Fruit fly (Drosophila melanogaster) whole organism, embryonic: ENCODE data around the gene Klp68D.

ENCODE experiments used
- Atf6 ChIP-seq: fragments of 200-800 bp; sonication (Bioruptor generic); IDR thresholded peaks from 2 replicates; pipeline ENCODE4 v1.3.6; 2022; ENCODE audit warnings: missing biosample characterization, missing genetic modification characterization
- BEAF-32 ChIP-seq: fragments of 200-800 bp; sonication (Bioruptor generic); optimal IDR thresholded peaks from 3 replicates; lab custom pipeline; 2017; ENCODE audit warnings: missing biosample characterization, missing genetic modification characterization, mild to moderate bottlenecking, moderate library complexity, missing genetic modification reagents
- Blimp-1 ChIP-seq: fragments of 200-800 bp; sonication (Bioruptor generic); optimal IDR thresholded peaks from 3 replicates; lab custom pipeline; 2018; ENCODE audit warnings: missing biosample characterization, missing genetic modification characterization, mild to moderate bottlenecking, moderate library complexity, missing genetic modification reagents
- CG13287 ChIP-seq: fragments of 200-800 bp; sonication (Bioruptor generic); IDR thresholded peaks from 2 replicates; pipeline ENCODE4 v1.3.6; 2022; ENCODE audit warnings: missing biosample characterization, missing genetic modification characterization; ENCODE audit not compliant: partially characterized antibody
- CG14710 ChIP-seq: fragments of 200-800 bp; sonication (Bioruptor generic); optimal IDR thresholded peaks from 3 replicates; lab custom pipeline; 2019; ENCODE audit warnings: missing biosample characterization, mild to moderate bottlenecking, missing genetic modification characterization, moderate library complexity
- CG14860 ChIP-seq: fragments of 200-800 bp; sonication (Bioruptor generic); IDR thresholded peaks from 3 replicates; pipeline ENCODE4 v1.3.6; 2022; ENCODE audit warnings: missing biosample characterization, missing genetic modification characterization; ENCODE audit not compliant: partially characterized antibody
- CG16813 ChIP-seq: fragments of 200-800 bp; sonication (Bioruptor generic); IDR thresholded peaks from 3 replicates; pipeline ENCODE4 v1.3.6; 2022; ENCODE audit warnings: missing biosample characterization, missing genetic modification characterization; ENCODE audit not compliant: partially characterized antibody
- CG18599 ChIP-seq: fragments of 200-800 bp; sonication (Bioruptor generic); optimal IDR thresholded peaks from 3 replicates; lab custom pipeline; 2017; ENCODE audit warnings: missing biosample characterization, missing genetic modification characterization, mild to moderate bottlenecking, moderate library complexity, missing genetic modification reagents
- CG3838 ChIP-seq: fragments of 200-800 bp; sonication (Bioruptor generic); optimal IDR thresholded peaks from 3 replicates; lab custom pipeline; 2016; ENCODE audit warnings: missing biosample characterization, missing genetic modification characterization
- CG4617 ChIP-seq: fragments of 200-800 bp; sonication (Bioruptor generic); optimal IDR thresholded peaks from 3 replicates; lab custom pipeline; 2016; ENCODE audit warnings: missing biosample characterization, missing genetic modification characterization, borderline replicate concordance
- CG6791 ChIP-seq: fragments of 200-800 bp; sonication (Bioruptor generic); IDR thresholded peaks from 3 replicates; pipeline ENCODE4 v1.3.6; 2022; ENCODE audit warnings: missing biosample characterization, missing genetic modification characterization; ENCODE audit not compliant: partially characterized antibody
- CG6813 ChIP-seq: fragments of 200-800 bp; sonication (Bioruptor generic); optimal IDR thresholded peaks from 2 replicates; lab custom pipeline; 2017; ENCODE audit warnings: missing biosample characterization, missing genetic modification characterization, mild to moderate bottlenecking, moderate library complexity, missing genetic modification reagents
- CG8944 ChIP-seq: fragments of 200-800 bp; sonication (Bioruptor generic); optimal IDR thresholded peaks from 3 replicates; lab custom pipeline; 2016; ENCODE audit warnings: missing biosample characterization, missing genetic modification characterization
- CG9797 ChIP-seq: fragments of 200-800 bp; sonication (Bioruptor generic); optimal IDR thresholded peaks from 3 replicates; lab custom pipeline; 2018; ENCODE audit warnings: missing biosample characterization, mild to moderate bottlenecking, missing genetic modification characterization
- D19B ChIP-seq: fragments of 200-800 bp; sonication (Bioruptor generic); optimal IDR thresholded peaks from 2 replicates; lab custom pipeline; 2017; ENCODE audit warnings: missing biosample characterization, mild to moderate bottlenecking, missing genetic modification characterization
- Dp ChIP-seq: fragments of 200-800 bp; sonication (Bioruptor generic); optimal IDR thresholded peaks from 2 replicates; lab custom pipeline; 2018; ENCODE audit warnings: missing biosample characterization, mild to moderate bottlenecking, missing genetic modification characterization, moderate library complexity
- E2f2 ChIP-seq: fragments of 200-800 bp; sonication (Bioruptor generic); IDR thresholded peaks from 2 replicates; pipeline ENCODE4 v1.3.6; 2022; ENCODE audit warnings: missing biosample characterization, missing genetic modification characterization
- Ets65A ChIP-seq: fragments of 200-800 bp; sonication (Bioruptor generic); peaks from one replicate; lab custom pipeline; 2016; ENCODE audit warnings: missing biosample characterization, missing genetic modification characterization
- Hr3 ChIP-seq: fragments of 200-800 bp; sonication (Bioruptor generic); optimal IDR thresholded peaks from 3 replicates; lab custom pipeline; 2016; ENCODE audit warnings: missing biosample characterization, missing genetic modification characterization
- MBD-R2 ChIP-seq: fragments of 200-800 bp; sonication (Bioruptor generic); IDR thresholded peaks from 2 replicates; pipeline ENCODE4 v1.3.6; 2022; ENCODE audit warnings: missing biosample characterization, missing genetic modification characterization
- MESR4 ChIP-seq: fragments of 200-800 bp; sonication (Bioruptor generic); optimal IDR thresholded peaks from 2 replicates; lab custom pipeline; 2018; ENCODE audit warnings: missing biosample characterization, mild to moderate bottlenecking, missing genetic modification characterization, moderate library complexity
- Mad ChIP-seq: fragments of 200-800 bp; sonication (Bioruptor generic); optimal IDR thresholded peaks from 2 replicates; lab custom pipeline; 2016; ENCODE audit warnings: missing biosample characterization, missing genetic modification characterization
- Max ChIP-seq: fragments of 200-800 bp; sonication (Bioruptor generic); optimal IDR thresholded peaks from 2 replicates; lab custom pipeline; 2016; ENCODE audit warnings: missing biosample characterization, mild to moderate bottlenecking, missing genetic modification characterization
- Med ChIP-seq: fragments of 200-800 bp; sonication (Bioruptor generic); peaks from one replicate; lab custom pipeline; 2016; ENCODE audit warnings: missing biosample characterization, missing genetic modification characterization, mild to moderate bottlenecking, inconsistent platforms, moderate library complexity
- Meics ChIP-seq: fragments of 200-800 bp; sonication (Bioruptor generic); optimal IDR thresholded peaks from 2 replicates; lab custom pipeline; 2017; ENCODE audit warnings: missing biosample characterization, mild to moderate bottlenecking, missing genetic modification characterization
- NfI ChIP-seq: fragments of 200-800 bp; sonication (Bioruptor generic); optimal IDR thresholded peaks from 3 replicates; lab custom pipeline; 2018; ENCODE audit warnings: missing biosample characterization, mild to moderate bottlenecking, missing genetic modification characterization, moderate library complexity
- Rfx ChIP-seq: fragments of 200-800 bp; sonication (Bioruptor generic); IDR thresholded peaks from 2 replicates; pipeline ENCODE4 v1.3.6; 2022; ENCODE audit warnings: missing biosample characterization, missing genetic modification characterization
- Scr ChIP-seq: fragments of 200-800 bp; sonication (Bioruptor generic); IDR thresholded peaks from 2 replicates; pipeline ENCODE4 v1.3.6; 2022; ENCODE audit warnings: missing biosample characterization, missing genetic modification characterization; ENCODE audit not compliant: partially characterized antibody
- Six4 ChIP-seq: fragments of 200-800 bp; sonication (Bioruptor generic); optimal IDR thresholded peaks from 2 replicates; lab custom pipeline; 2016; ENCODE audit warnings: missing biosample characterization, missing genetic modification characterization
- ab ChIP-seq: fragments of 200-800 bp; sonication (Bioruptor generic); optimal IDR thresholded peaks from 2 replicates; lab custom pipeline; 2016; ENCODE audit warnings: missing biosample characterization, missing genetic modification characterization
- ara ChIP-seq: fragments of 200-800 bp; sonication (Bioruptor generic); IDR thresholded peaks from 2 replicates; pipeline ENCODE4 v1.3.6; 2022; ENCODE audit warnings: missing biosample characterization, missing genetic modification characterization
- crp ChIP-seq, 2 experiments: fragments of 200-800 bp; sonication (Bioruptor generic); optimal IDR thresholded peaks; 2 replicates in 1 of 2; 3 replicates in 1 of 2; lab custom pipeline; 2017; ENCODE audit warnings: missing biosample characterization in 2 of 2, missing genetic modification characterization in 2 of 2, mild to moderate bottlenecking in 1 of 2, moderate library complexity in 1 of 2
- gfzf ChIP-seq: fragments of 200-800 bp; sonication (Bioruptor generic); optimal IDR thresholded peaks from 2 replicates; lab custom pipeline; 2016; ENCODE audit warnings: missing biosample characterization, mild to moderate bottlenecking, missing genetic modification characterization, moderate library complexity
- insv ChIP-seq, 2 experiments: fragments of 200-800 bp; sonication (Bioruptor generic); optimal IDR thresholded peaks; 3 replicates each; lab custom pipeline; 2016 to 2018; ENCODE audit warnings: missing biosample characterization in 2 of 2, missing genetic modification characterization in 2 of 2
- inv ChIP-seq: fragments of 200-800 bp; sonication (Bioruptor generic); IDR thresholded peaks from 2 replicates; pipeline ENCODE4 v1.3.6; 2022; ENCODE audit warnings: missing biosample characterization, missing genetic modification characterization; ENCODE audit not compliant: partially characterized antibody
- lov ChIP-seq, 2 experiments: fragments of 200-800 bp in 1 of 2; fragments of >200 bp in 1 of 2; sonication (Bioruptor generic) in 1 of 2; IDR thresholded peaks in 1 of 2; optimal IDR thresholded peaks in 1 of 2; 2 replicates in 1 of 2; 3 replicates in 1 of 2; pipeline versions ENCODE4 v1.3.6 to Lab custom; 2017 to 2022; ENCODE audit warnings: missing biosample characterization in 1 of 2, missing genetic modification characterization in 1 of 2
- pfk ChIP-seq: fragments of 200-800 bp; sonication (Bioruptor generic); optimal IDR thresholded peaks from 2 replicates; lab custom pipeline; 2018; ENCODE audit warnings: missing biosample characterization, mild to moderate bottlenecking, missing genetic modification characterization, moderate library complexity
- pzg ChIP-seq: fragments of 200-800 bp; sonication (Bioruptor generic); optimal IDR thresholded peaks from 3 replicates; lab custom pipeline; 2018; ENCODE audit warnings: missing biosample characterization, mild to moderate bottlenecking, missing genetic modification characterization, moderate library complexity
- slou ChIP-seq: fragments of 200-800 bp; sonication (Bioruptor generic); optimal IDR thresholded peaks from 3 replicates; lab custom pipeline; 2016; ENCODE audit warnings: missing biosample characterization, missing genetic modification characterization
- sna ChIP-seq: fragments of 200-800 bp; sonication (Bioruptor generic); IDR thresholded peaks from 2 replicates; pipeline ENCODE4 v1.3.6; 2022; ENCODE audit warnings: missing biosample characterization, missing genetic modification characterization; ENCODE audit not compliant: partially characterized antibody
- so ChIP-seq: fragments of 200-800 bp; sonication (Bioruptor generic); IDR thresholded peaks from 3 replicates; pipeline ENCODE4 v1.3.6; 2022; ENCODE audit warnings: missing biosample characterization, missing genetic modification characterization
- stwl ChIP-seq: fragments of 200-800 bp; sonication (Bioruptor generic); optimal IDR thresholded peaks from 3 replicates; lab custom pipeline; 2018; ENCODE audit warnings: missing biosample characterization, mild to moderate bottlenecking, missing genetic modification characterization, moderate library complexity
- tin ChIP-seq: fragments of 200-800 bp; sonication (Bioruptor generic); optimal IDR thresholded peaks from 3 replicates; lab custom pipeline; 2016; ENCODE audit warnings: missing biosample characterization, missing genetic modification characterization
- trem ChIP-seq: fragments of 200-800 bp; optimal IDR thresholded peaks from 3 replicates; lab custom pipeline; 2019; ENCODE audit warnings: missing biosample characterization, mild to moderate bottlenecking, missing genetic modification characterization, moderate library complexity

Klp68D gene

DNA sequence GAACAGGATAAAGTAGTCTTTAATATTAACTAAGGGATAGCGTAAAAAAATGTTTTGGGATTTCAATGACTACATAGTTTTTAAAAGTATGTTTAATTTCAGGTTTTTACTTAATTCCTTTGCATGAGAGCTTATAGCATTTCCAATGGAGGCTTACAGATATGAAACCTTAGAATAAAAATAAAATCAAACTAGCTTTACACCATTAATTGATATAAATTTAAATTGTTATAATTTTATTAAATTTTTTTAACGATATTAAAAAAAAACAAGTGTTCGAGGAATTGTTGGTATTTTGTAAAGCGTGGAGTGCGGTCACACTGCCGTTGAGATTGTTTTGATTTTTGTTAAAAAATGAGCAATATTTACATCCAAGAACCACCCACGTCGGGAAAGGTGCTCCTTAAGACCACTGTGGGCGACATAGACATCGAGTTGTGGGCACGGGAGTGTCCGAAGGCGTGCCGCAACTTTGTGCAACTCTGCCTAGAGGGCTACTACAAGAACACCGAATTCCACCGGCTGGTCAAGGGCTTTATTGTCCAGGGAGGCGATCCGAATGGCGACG, 2.1 kb upstream of the Klp68D start, which contains the start of the genes twy and CG10907:
TSS of gene twy (minus strand) at position 51 of the 568 bp plus-strand sequence.
TSS of gene CG10907 (plus strand) at position 282 of the 568 bp plus-strand sequence.
- TF ChIP-seq Dp (peak; percentile 40), stwl (tag; lab: Kevin White, UChicago) (peak; percentile 15), CG14710 (tag; lab: Kevin White, UChicago) (peak; percentile 10), CG13287 (0 out of 2 replicates have a peak, but pooled peaks have one; percentile 35), ab (no peak), pzg (GFP tag; lab: Kevin White, UChicago) (peak; percentile 17), trem (peak; percentile 16), Six4 (no peak), slou (no peak), CG3838 (GFP tag; lab: Kevin White, UChicago) (no peak), MESR4 (GFP tag; lab: Kevin White, UChicago) (peak; percentile 18), CG4617 (GFP tag; lab: Kevin White, UChicago) (peak; percentile 59), CG16813 (GFP tag; lab: Robert Waterston, UW) (0 out of 3 replicates have a peak, but pooled peaks have one; percentile 25), CG9797 (GFP tag; lab: Kevin White, UChicago) (peak; percentile 30), gfzf (peak; percentile 58), MBD-R2 (GFP tag; lab: Robert Waterston, UW) (peak; percentile 67; the same call in 1 of the 2 replicates), CG6813 (GFP tag; lab: Kevin White, UChicago) (no peak), E2f2 (GFP tag; lab: Robert Waterston, UW) (peak; percentile 40; the same call in 1 of the 2 replicates), Med (GFP tag; lab: Kevin White, UChicago) (peak; percentile 30), BEAF-32 (GFP tag; lab: Kevin White, UChicago) (peak; percentile 16), Ets65A (GFP tag; lab: Kevin White, UChicago) (no peak)

- TF ChIP-seq Blimp-1 (GFP tag; lab: Kevin White, UChicago) (no peak), Atf6 (no peak), crp (GFP tag; optimal IDR thresholded peaks at IDR 0.05; lab: Kevin White, UChicago) (peak in 1 of 2 experiments; percentile 14), E2f2 (GFP tag; lab: Robert Waterston, UW) (peak; percentile 26; the same call in 1 of the 2 replicates), insv (GFP tag; optimal IDR thresholded peaks at IDR 0.05; lab: Kevin White, UChicago) (no peak), pfk (GFP tag; lab: Kevin White, UChicago) (no peak)
Measured at dm6 chr3L:11800761-11801160, 5.3 kb downstream of the Klp68D start, which contains the start of gene Gcat. Gene Gcat (minus strand): TSS chr3L:11800861.

dm6 chr3L:11801622-11802021, 6.2 kb downstream of the Klp68D start:
- TF ChIP-seq inv (GFP tag; lab: Robert Waterston, UW) (peak; percentile 20; the same call in 1 of the 2 replicates), sna (GFP tag; lab: Robert Waterston, UW) (0 out of 2 replicates have a peak, but pooled peaks have one; percentile 40), so (GFP tag; lab: Robert Waterston, UW) (no peak), Hr3 (GFP tag; lab: Kevin White, UChicago) (no peak), CG8944 (GFP tag; lab: Kevin White, UChicago) (no peak), Mad (GFP tag; lab: Kevin White, UChicago) (no peak), CG14860 (GFP tag; lab: Robert Waterston, UW) (peak; percentile 62; the same call in 2 of the 3 replicates), D19B (GFP tag; lab: Kevin White, UChicago) (peak; percentile 56), Rfx (no peak), tin (GFP tag; lab: Kevin White, UChicago) (no peak), CG16813 (GFP tag; lab: Robert Waterston, UW) (peak; percentile 52; the same call in 1 of the 3 replicates), lov (optimal IDR thresholded peaks at IDR 0.05; lab: Kevin White, UChicago) (no peak), lov (GFP tag; IDR thresholded peaks at IDR 0.05; lab: Robert Waterston, UW) (no peak), CG18599 (GFP tag; lab: Kevin White, UChicago) (no peak), CG6791 (GFP tag; lab: Robert Waterston, UW) (peak; percentile 33; the same call in 1 of the 3 replicates), Max (GFP tag; lab: Kevin White, UChicago) (no peak), ara (GFP tag; lab: Robert Waterston, UW) (no peak), Meics (GFP tag; lab: Kevin White, UChicago) (no peak), CG13287 (peak; percentile 25; the same call in 1 of the 2 replicates), Scr (GFP tag; lab: Robert Waterston, UW) (peak; percentile 39; the same call in 1 of the 2 replicates), NfI (GFP tag; lab: Kevin White, UChicago) (no peak)
